5 fruit fly cellular contexts compared by ENCODE assay signal in the genomic region with DNA sequence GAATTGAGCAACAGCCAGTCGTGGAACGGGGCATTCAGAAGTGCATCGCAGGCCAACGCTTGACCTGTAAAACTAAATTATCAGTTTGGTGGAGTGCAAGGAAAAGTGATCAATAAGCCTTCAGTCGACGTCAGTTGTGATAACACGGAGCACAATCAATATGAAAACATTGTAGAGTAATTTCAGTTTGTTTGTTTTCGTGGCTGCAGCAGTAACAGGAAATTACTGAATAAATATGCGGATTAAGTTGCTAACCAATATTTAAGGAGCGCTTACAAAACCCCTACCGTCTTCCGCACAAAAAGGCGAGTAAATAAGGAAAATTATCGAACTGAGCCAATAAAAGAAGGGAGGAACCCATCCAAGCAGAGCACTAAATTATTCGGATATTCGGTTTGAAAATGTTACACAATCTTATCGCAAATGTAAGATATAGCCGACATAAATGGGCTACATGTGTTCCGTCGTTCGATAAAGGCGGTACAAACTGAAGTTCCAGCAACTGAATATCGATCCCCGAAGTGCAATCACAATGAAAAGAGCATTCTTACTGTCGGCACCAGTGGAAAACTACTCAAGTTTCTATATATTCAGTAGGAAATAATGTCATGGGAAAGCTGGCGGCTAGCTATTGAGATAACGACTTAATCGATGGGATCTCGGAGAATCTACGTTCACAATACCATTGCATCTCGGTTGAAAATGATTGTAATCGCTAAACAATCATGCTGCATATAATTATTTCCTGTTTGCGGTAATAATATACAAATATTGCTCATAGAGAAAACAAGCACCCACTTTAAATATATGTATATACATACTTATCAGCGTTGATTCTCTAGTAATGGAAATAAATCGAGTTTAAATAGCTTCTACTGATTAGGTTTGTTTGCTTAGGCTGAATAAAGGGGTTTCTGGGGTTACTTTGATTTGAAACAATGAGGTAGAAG.
TF ChIP-seq lines count a peak whose summit lies in the region.

No protein-coding gene starts in this region.

- peak; percentile 31 for TF ChIP-seq CTCF in whole organism, embryonic (GFP tag; optimal IDR thresholded peaks at IDR 0.05; lab: Kevin White, UChicago)

TF ChIP-seq in whole organism, adult, 20 proteins besides CTCF, POLR2A, EP300 and RAD21 (continues in another document):
- TF ChIP-seq CG5204 (GFP tag; optimal IDR thresholded peaks at IDR 0.05; lab: Kevin White, UChicago) (no peak), pad (GFP tag; optimal IDR thresholded peaks at IDR 0.05; lab: Kevin White, UChicago) (peak; percentile 41), Hr96 (GFP tag; optimal IDR thresholded peaks at IDR 0.05; lab: Kevin White, UChicago) (peak; percentile 14), CG1620 (GFP tag; optimal IDR thresholded peaks at IDR 0.05; lab: Kevin White, UChicago) (peak; percentile 25), cic (GFP tag; optimal IDR thresholded peaks at IDR 0.05; lab: Kevin White, UChicago) (peak; percentile 37), Mnt (GFP tag; optimal IDR thresholded peaks at IDR 0.05; lab: Kevin White, UChicago) (no peak), Crg-1 (GFP tag; optimal IDR thresholded peaks at IDR 0.05; lab: Kevin White, UChicago) (peak; percentile 31), CG33017 (tag; optimal IDR thresholded peaks at IDR 0.05; lab: Kevin White, UChicago) (peak; percentile 14), cnc (optimal IDR thresholded peaks at IDR 0.05; lab: Kevin White, UChicago) (no peak), CG14711 (tag; optimal IDR thresholded peaks at IDR 0.05; lab: Kevin White, UChicago) (peak; percentile 41), CG7045 (GFP tag; optimal IDR thresholded peaks at IDR 0.05; lab: Kevin White, UChicago) (peak; percentile 60), tj (GFP tag; optimal IDR thresholded peaks at IDR 0.05; lab: Kevin White, UChicago) (peak; percentile 1), ovo (GFP tag; optimal IDR thresholded peaks at IDR 0.05; lab: Kevin White, UChicago) (peak; percentile 60), toe (GFP tag; optimal IDR thresholded peaks at IDR 0.05; lab: Kevin White, UChicago) (no peak), CG12768 (GFP tag; optimal IDR thresholded peaks at IDR 0.05; lab: Kevin White, UChicago) (peak; percentile 24), CG11617 (GFP tag; optimal IDR thresholded peaks at IDR 0.05; lab: Kevin White, UChicago) (peak; percentile 65)

TF ChIP-seq in whole organism, embryonic, 481 proteins besides CTCF, POLR2A, EP300 and RAD21 (continues in another document):
- TF ChIP-seq CG18262 (tag; optimal IDR thresholded peaks at IDR 0.05; lab: Kevin White, UChicago) (peak; percentile 65), CG3065 (GFP tag; optimal IDR thresholded peaks at IDR 0.05; lab: Kevin White, UChicago) (peak; percentile 43), sqz (GFP tag; optimal IDR thresholded peaks at IDR 0.05; lab: Kevin White, UChicago) (peak; percentile 71), CG16779 (GFP tag; IDR thresholded peaks at IDR 0.05; lab: Robert Waterston, UW) (no peak), CG10543 (GFP tag; optimal IDR thresholded peaks at IDR 0.05; lab: Kevin White, UChicago) (peak; percentile 33), CG17186 (GFP tag; optimal IDR thresholded peaks at IDR 0.05; lab: Kevin White, UChicago) (peak; percentile 66), Stat92E (GFP tag; optimal IDR thresholded peaks at IDR 0.05; lab: Kevin White, UChicago) (no peak), CG1024 (GFP tag; IDR thresholded peaks at IDR 0.05; lab: Robert Waterston, UW) (peak; percentile 61), Taf1 (GFP tag; IDR thresholded peaks at IDR 0.05; lab: Robert Waterston, UW) (no peak), klu (GFP tag; IDR thresholded peaks at IDR 0.05; lab: Robert Waterston, UW) (no peak), Dip2 (GFP tag; IDR thresholded peaks at IDR 0.05; lab: Robert Waterston, UW) (no peak), gem (tag; optimal IDR thresholded peaks at IDR 0.05; lab: Kevin White, UChicago) (peak; percentile 74), bsh (GFP tag; optimal IDR thresholded peaks at IDR 0.05; lab: Kevin White, UChicago) (peak in 1 of 2 experiments; percentile 73), sima (GFP tag; optimal IDR thresholded peaks at IDR 0.05; lab: Kevin White, UChicago) (peak; percentile 4), ham (GFP tag; IDR thresholded peaks at IDR 0.05; lab: Robert Waterston, UW) (no peak), toy (GFP tag; IDR thresholded peaks at IDR 0.05; lab: Robert Waterston, UW) (no peak)

TF ChIP-seq in whole organism, prepupa, 60 proteins besides CTCF, POLR2A, EP300 and RAD21 (continues in another document):
- TF ChIP-seq Hr39 (GFP tag; optimal IDR thresholded peaks at IDR 0.05; lab: Kevin White, UChicago) (no peak), CG3032 (tag; optimal IDR thresholded peaks at IDR 0.05; lab: Kevin White, UChicago) (peak; percentile 46), spab (GFP tag; optimal IDR thresholded peaks at IDR 0.05; lab: Kevin White, UChicago) (peak; percentile 63), dac (GFP tag; optimal IDR thresholded peaks at IDR 0.05; lab: Kevin White, UChicago) (no peak), CG8319 (GFP tag; optimal IDR thresholded peaks at IDR 0.05; lab: Kevin White, UChicago) (peak; percentile 49), Smox (GFP tag; optimal IDR thresholded peaks at IDR 0.05; lab: Kevin White, UChicago) (peak; percentile 58), achi (GFP tag; optimal IDR thresholded peaks at IDR 0.05; lab: Kevin White, UChicago) (peak; percentile 41), CG6808 (GFP tag; optimal IDR thresholded peaks at IDR 0.05; lab: Kevin White, UChicago) (peak; percentile 65), CG15336 (GFP tag; IDR thresholded peaks at IDR 0.05; lab: Robert Waterston, UW) (no peak), Eip93F (GFP tag; optimal IDR thresholded peaks at IDR 0.05; lab: Kevin White, UChicago) (no peak), CG6792 (GFP tag; optimal IDR thresholded peaks at IDR 0.05; lab: Kevin White, UChicago) (peak; percentile 77), CG8632 (GFP tag; optimal IDR thresholded peaks at IDR 0.05; lab: Kevin White, UChicago) (peak; percentile 72), Met (GFP tag; optimal IDR thresholded peaks at IDR 0.05; lab: Kevin White, UChicago) (peak; percentile 15), topi (GFP tag; optimal IDR thresholded peaks at IDR 0.05; lab: Kevin White, UChicago) (peak; percentile 22), CG32006 (GFP tag; optimal IDR thresholded peaks at IDR 0.05; lab: Kevin White, UChicago) (peak; percentile 41), dsx (GFP tag; optimal IDR thresholded peaks at IDR 0.05; lab: Kevin White, UChicago; ENCODE audit: poor library complexity, severe bottlenecking) (peak; percentile 50), cyc (GFP tag; optimal IDR thresholded peaks at IDR 0.05; lab: Kevin White, UChicago) (no peak)

TF ChIP-seq in whole organism, pupa, 21 proteins besides CTCF, POLR2A, EP300 and RAD21 (continues in another document):
- TF ChIP-seq Ets98B (GFP tag; IDR thresholded peaks at IDR 0.05; lab: Robert Waterston, UW) (no peak), Snoo (tag; optimal IDR thresholded peaks at IDR 0.05; lab: Kevin White, UChicago) (peak; percentile 45), CG12605 (GFP tag; IDR thresholded peaks at IDR 0.05; lab: Robert Waterston, UW) (no peak), CG8301 (tag; optimal IDR thresholded peaks at IDR 0.05; lab: Kevin White, UChicago) (no peak), Pif1A (GFP tag; optimal IDR thresholded peaks at IDR 0.05; lab: Kevin White, UChicago) (peak; percentile 69), D1 (tag; optimal IDR thresholded peaks at IDR 0.05; lab: Kevin White, UChicago) (no peak), CG15710 (tag; optimal IDR thresholded peaks at IDR 0.05; lab: Kevin White, UChicago) (peak; percentile 33), CG32121 (GFP tag; IDR thresholded peaks at IDR 0.05; lab: Robert Waterston, UW) (peak; percentile 10; the same call in 1 of the 2 replicates), CG8159 (tag; optimal IDR thresholded peaks at IDR 0.05; lab: Kevin White, UChicago) (peak; percentile 56), CG34367 (tag; optimal IDR thresholded peaks at IDR 0.05; lab: Kevin White, UChicago) (peak; percentile 54), rn (GFP tag; IDR thresholded peaks at IDR 0.05; lab: Robert Waterston, UW) (no peak), CG10348 (GFP tag; IDR thresholded peaks at IDR 0.05; lab: Robert Waterston, UW) (no peak), CG4496 (GFP tag; IDR thresholded peaks at IDR 0.05; lab: Robert Waterston, UW) (no peak), CG13204 (GFP tag; optimal IDR thresholded peaks at IDR 0.05; lab: Kevin White, UChicago) (peak; percentile 18), gl (tag; optimal IDR thresholded peaks at IDR 0.05; lab: Kevin White, UChicago) (peak; percentile 68), EcR (GFP tag; optimal IDR thresholded peaks at IDR 0.05; lab: Kevin White, UChicago) (no peak), fd96Ca (GFP tag; IDR thresholded peaks at IDR 0.05; lab: Robert Waterston, UW) (0 out of 3 replicates have a peak, but pooled peaks have one; percentile 31), Pif1B (GFP tag; optimal IDR thresholded peaks at IDR 0.05; lab: Kevin White, UChicago) (peak; percentile 68)

TF ChIP-seq in whole organism, wandering third instar larva, 38 proteins besides CTCF, POLR2A, EP300 and RAD21:
- TF ChIP-seq N (GFP tag; optimal IDR thresholded peaks at IDR 0.05; lab: Kevin White, UChicago): no peak
- peak; percentile 30 for TF ChIP-seq psq (GFP tag; optimal IDR thresholded peaks at IDR 0.05; lab: Kevin White, UChicago)
- TF ChIP-seq dmrt93B (GFP tag; optimal IDR thresholded peaks at IDR 0.05; lab: Kevin White, UChicago): peak; percentile 11
- TF ChIP-seq ey (GFP tag; optimal IDR thresholded peaks at IDR 0.05; lab: Kevin White, UChicago): peak; percentile 4
- no peak for TF ChIP-seq sage (GFP tag; optimal IDR thresholded peaks at IDR 0.05; lab: Kevin White, UChicago)
- TF ChIP-seq br (GFP tag; optimal IDR thresholded peaks at IDR 0.05; lab: Kevin White, UChicago): peak; percentile 51
- no peak for TF ChIP-seq sv (GFP tag; optimal IDR thresholded peaks at IDR 0.05; lab: Kevin White, UChicago)
- TF ChIP-seq OdsH (GFP tag; optimal IDR thresholded peaks at IDR 0.05; lab: Kevin White, UChicago): peak; percentile 62
- peak; percentile 38 for TF ChIP-seq fru (GFP tag; optimal IDR thresholded peaks at IDR 0.05; lab: Kevin White, UChicago)
- TF ChIP-seq h (GFP tag; optimal IDR thresholded peaks at IDR 0.05; lab: Kevin White, UChicago): peak; percentile 36
- peak; percentile 26 for TF ChIP-seq Sp1 (GFP tag; optimal IDR thresholded peaks at IDR 0.05; lab: Kevin White, UChicago)
- TF ChIP-seq foxo (GFP tag; optimal IDR thresholded peaks at IDR 0.05; lab: Kevin White, UChicago): peak in 1 of 2 experiments; percentile 27
- TF ChIP-seq rgr (GFP tag; optimal IDR thresholded peaks at IDR 0.05; lab: Kevin White, UChicago): peak; percentile 55
- peak; percentile 37 for TF ChIP-seq Hnf4 (GFP tag; optimal IDR thresholded peaks at IDR 0.05; lab: Kevin White, UChicago)
- no peak for TF ChIP-seq Dfd (GFP tag; optimal IDR thresholded peaks at IDR 0.05; lab: Kevin White, UChicago)
